Worm (Caenorhabditis elegans) whole organism, early embryonic: Measurements from ENCODE around the gene K10C2.6.

Source experiments
- B0310.2 ChIP-seq: sonication (generic microtip); optimal IDR thresholded peaks from 2 replicates; lab custom pipeline; 2016; ENCODE audit warnings: mild to moderate bottlenecking, missing genetic modification characterization, missing compliant biosample characterization
- F13C5.2 ChIP-seq: sonication (generic microtip); optimal IDR thresholded peaks from 2 replicates; lab custom pipeline; 2017; ENCODE audit warnings: mild to moderate bottlenecking, missing genetic modification characterization, inconsistent platforms, missing compliant biosample characterization
- aly-1 ChIP-seq: sonication (generic microtip); optimal IDR thresholded peaks from 2 replicates; lab custom pipeline; 2016; ENCODE audit warnings: missing genetic modification characterization, missing compliant biosample characterization
- ama-1 ChIP-seq: fragments of 150-350 bp; optimal IDR thresholded peaks from 2 replicates; lab custom pipeline; 2014
- ceh-13 ChIP-seq: fragments of 200-800 bp; sonication (Bioruptor generic); optimal IDR thresholded peaks from 2 replicates; lab custom pipeline; 2018; ENCODE audit warnings: mild to moderate bottlenecking, missing genetic modification characterization, missing compliant biosample characterization
- ceh-36 ChIP-seq: sonication (generic microtip); optimal IDR thresholded peaks from 2 replicates; lab custom pipeline; 2016; ENCODE audit warnings: missing genetic modification characterization, inconsistent platforms, missing compliant biosample characterization
- ets-7 ChIP-seq: sonication (generic microtip); optimal IDR thresholded peaks from 2 replicates; lab custom pipeline; 2016; ENCODE audit warnings: missing genotype, missing genetic modification characterization, missing compliant biosample characterization
- flt-1 ChIP-seq: fragments of 200-800 bp; sonication (Bioruptor generic); IDR thresholded peaks from 2 replicates; pipeline ENCODE4 v1.3.6; 2022; ENCODE audit warnings: missing genetic modification characterization, missing compliant biosample characterization
- hmbx-1 ChIP-seq: sonication (generic microtip); optimal IDR thresholded peaks from 2 replicates; lab custom pipeline; 2016; ENCODE audit warnings: mild to moderate bottlenecking, missing genetic modification characterization, missing compliant biosample characterization
- hmg-4 ChIP-seq: fragments of 200-800 bp; sonication (Bioruptor generic); optimal IDR thresholded peaks from 2 replicates; lab custom pipeline; 2018; ENCODE audit warnings: mild to moderate bottlenecking, missing genetic modification characterization, missing compliant biosample characterization
- hnd-1 ChIP-seq: sonication (generic microtip); optimal IDR thresholded peaks from 2 replicates; lab custom pipeline; 2016; ENCODE audit warnings: missing genetic modification characterization, missing compliant biosample characterization
- pes-1 ChIP-seq: fragments of 200-800 bp; sonication (Bioruptor generic); IDR thresholded peaks from 2 replicates; pipeline ENCODE4 v1.3.6; 2022; ENCODE audit warnings: missing genetic modification reagents, missing genetic modification characterization, missing compliant biosample characterization
- scrt-1 ChIP-seq: fragments of 200-800 bp; sonication (Bioruptor generic); IDR thresholded peaks from 2 replicates; pipeline ENCODE4 v1.3.6; 2022; ENCODE audit warnings: missing genetic modification characterization, missing compliant biosample characterization
- sea-1 ChIP-seq: fragments of 200-800 bp; sonication (Bioruptor generic); conservative IDR thresholded peaks from 2 replicates; pipeline ENCODE4 v1.3.6; 2022; ENCODE audit warnings: missing genetic modification characterization, missing compliant biosample characterization
- tbx-11 ChIP-seq: fragments of 200-800 bp; sonication (Bioruptor generic); IDR thresholded peaks from 2 replicates; pipeline ENCODE4 v1.3.6; 2022; ENCODE audit warnings: missing genetic modification characterization, missing compliant biosample characterization
- tbx-37 ChIP-seq: fragments of 200-800 bp; sonication (Bioruptor generic); conservative IDR thresholded peaks from 2 replicates; pipeline ENCODE4 v1.3.6; 2022; ENCODE audit warnings: missing genetic modification reagents, missing genetic modification characterization, missing compliant biosample characterization
- tra-4 ChIP-seq: sonication (generic microtip); optimal IDR thresholded peaks from 2 replicates; lab custom pipeline; 2017; ENCODE audit warnings: missing genetic modification characterization, missing compliant biosample characterization

K10C2.6 gene

ce11 chrX:6448866-6449400 is 2.3 kb upstream of the K10C2.6 start, which contains the start of gene fah-1:
Gene fah-1 (minus strand): TSS chrX:6448916.
- TF ChIP-seq ets-7 (tag; lab: Kevin White, UChicago) (no peak), ama-1 (no peak), B0310.2 (tag; lab: Kevin White, UChicago) (no peak), ceh-13 (no peak), pes-1 (GFP tag; lab: Robert Waterston, UW) (no peak), F13C5.2 (no peak), scrt-1 (GFP tag; lab: Robert Waterston, UW) (no peak), sea-1 (no peak), aly-1 (tag; lab: Kevin White, UChicago) (no peak), hmg-4 (GFP tag; lab: Kevin White, UChicago) (no peak), hnd-1 (tag; lab: Kevin White, UChicago) (no peak), tbx-11 (GFP tag; lab: Robert Waterston, UW) (no peak), tra-4 (tag; lab: Kevin White, UChicago) (no peak), ceh-36 (tag; lab: Kevin White, UChicago) (no peak), flt-1 (GFP tag; lab: Robert Waterston, UW) (no peak), hmbx-1 (no peak), tbx-37 (no peak)

- TF ChIP-seq sea-1 (no peak), ceh-36 (tag; lab: Kevin White, UChicago) (no peak), tra-4 (tag; lab: Kevin White, UChicago) (no peak), hnd-1 (tag; lab: Kevin White, UChicago) (no peak), F13C5.2 (no peak), ets-7 (tag; lab: Kevin White, UChicago) (no peak), tbx-37 (no peak), hmg-4 (GFP tag; lab: Kevin White, UChicago) (no peak)
Observed at ce11 chrX:6455157-6455556, 3.9 kb downstream of the K10C2.6 start, which contains the start of gene nas-33. Gene nas-33 (minus strand): TSS chrX:6455257.

ce11 chrX:6456567-6456966 is 5.3 kb downstream of the K10C2.6 start, which contains the start of gene pept-1:
Gene pept-1 (plus strand): TSS chrX:6456872.
- no peak for TF ChIP-seq aly-1 (tag; lab: Kevin White, UChicago)

ce11 chrX:6458001-6458400 is 6.8 kb downstream of the K10C2.6 start:
- no peak for TF ChIP-seq flt-1 (GFP tag; lab: Robert Waterston, UW)
- TF ChIP-seq sea-1, result no peak
- no peak for TF ChIP-seq tbx-11 (GFP tag; lab: Robert Waterston, UW)
- TF ChIP-seq ceh-36 (tag; lab: Kevin White, UChicago), result no peak

- TF ChIP-seq hmbx-1, result no peak
- TF ChIP-seq tra-4 (tag; lab: Kevin White, UChicago), result no peak
Observed at ce11 chrX:6458467-6458866, 7.2 kb downstream of the K10C2.6 start.

ce11 chrX:6460123-6460522 is 8.9 kb downstream of the K10C2.6 start:
- TF ChIP-seq tra-4 (tag; lab: Kevin White, UChicago) (no peak), tbx-11 (GFP tag; lab: Robert Waterston, UW) (no peak), F13C5.2 (no peak), tbx-37 (no peak), hmbx-1 (no peak), hmg-4 (GFP tag; lab: Kevin White, UChicago) (no peak), pes-1 (GFP tag; lab: Robert Waterston, UW) (no peak), B0310.2 (tag; lab: Kevin White, UChicago) (no peak), ceh-36 (tag; lab: Kevin White, UChicago) (no peak), ceh-13 (no peak), sea-1 (no peak), ets-7 (tag; lab: Kevin White, UChicago) (no peak), scrt-1 (GFP tag; lab: Robert Waterston, UW) (no peak), flt-1 (GFP tag; lab: Robert Waterston, UW) (no peak), hnd-1 (tag; lab: Kevin White, UChicago) (no peak), aly-1 (tag; lab: Kevin White, UChicago) (no peak)

ce11 chrX:6461729-6462128 is 10.5 kb downstream of the K10C2.6 start, which contains the start of gene K04E7.1:
Gene K04E7.1 (plus strand): TSS chrX:6462029.
- TF ChIP-seq F13C5.2 (no peak), hnd-1 (tag; lab: Kevin White, UChicago) (no peak), hmg-4 (GFP tag; lab: Kevin White, UChicago) (no peak), sea-1 (no peak)

- no peak for TF ChIP-seq flt-1 (GFP tag; lab: Robert Waterston, UW)
- TF ChIP-seq tbx-37, result no peak
- TF ChIP-seq ets-7 (tag; lab: Kevin White, UChicago), result no peak
- TF ChIP-seq hmg-4 (GFP tag; lab: Kevin White, UChicago), result no peak
- TF ChIP-seq F13C5.2, result no peak
- no peak for TF ChIP-seq scrt-1 (GFP tag; lab: Robert Waterston, UW)
- no peak for TF ChIP-seq ama-1
- no peak for TF ChIP-seq tbx-11 (GFP tag; lab: Robert Waterston, UW)
- TF ChIP-seq hnd-1 (tag; lab: Kevin White, UChicago), result no peak
- no peak for TF ChIP-seq pes-1 (GFP tag; lab: Robert Waterston, UW)
- TF ChIP-seq tra-4 (tag; lab: Kevin White, UChicago), result no peak
- no peak for TF ChIP-seq hmbx-1
- TF ChIP-seq sea-1, result no peak
- no peak for TF ChIP-seq B0310.2 (tag; lab: Kevin White, UChicago)
- TF ChIP-seq ceh-36 (tag; lab: Kevin White, UChicago), result no peak
- TF ChIP-seq ceh-13, result no peak
- TF ChIP-seq aly-1 (tag; lab: Kevin White, UChicago), result no peak
Observed at ce11 chrX:6462479-6462878, 11.2 kb downstream of the K10C2.6 start.
